Fruit fly (Drosophila melanogaster) whole organism, wandering third instar larva: ENCODE data around the gene CG7430.

Experiments used
- CG9705 ChIP-seq: fragments of 200-800 bp; sonication (Bioruptor generic); optimal IDR thresholded peaks from 2 replicates; lab custom pipeline; 2018; ENCODE audit warnings: missing biosample characterization, mild to moderate bottlenecking, missing genetic modification characterization
- Hr78 ChIP-seq: fragments of >200 bp; optimal IDR thresholded peaks from 2 replicates; lab custom pipeline; 2017; ENCODE audit warnings: missing biosample characterization, missing genetic modification characterization
- Hr83 ChIP-seq: fragments of 200-300 bp; sonication (Bioruptor generic); optimal IDR thresholded peaks from 2 replicates; lab custom pipeline; 2016; ENCODE audit warnings: missing biosample characterization, mild to moderate bottlenecking, missing genetic modification characterization, moderate library complexity; ENCODE audit not compliant: poor library complexity, severe bottlenecking
- dmrt93B ChIP-seq: fragments of 200-800 bp; sonication (Bioruptor generic); optimal IDR thresholded peaks from 2 replicates; lab custom pipeline; 2018; ENCODE audit warnings: missing biosample characterization, mild to moderate bottlenecking, missing genetic modification characterization
- foxo ChIP-seq, 2 experiments: fragments of 200-800 bp; sonication (Bioruptor generic); optimal IDR thresholded peaks; 2 replicates in 1 of 2; 3 replicates in 1 of 2; lab custom pipeline; 2016 to 2017; ENCODE audit warnings: missing biosample characterization in 2 of 2, missing genetic modification characterization in 2 of 2
- pan ChIP-seq: fragments of >200 bp; optimal IDR thresholded peaks from 2 replicates; lab custom pipeline; 2017
- usp ChIP-seq: fragments of >200 bp; optimal IDR thresholded peaks from 2 replicates; lab custom pipeline; 2017; ENCODE audit warnings: missing biosample characterization, missing genetic modification characterization

DNA sequence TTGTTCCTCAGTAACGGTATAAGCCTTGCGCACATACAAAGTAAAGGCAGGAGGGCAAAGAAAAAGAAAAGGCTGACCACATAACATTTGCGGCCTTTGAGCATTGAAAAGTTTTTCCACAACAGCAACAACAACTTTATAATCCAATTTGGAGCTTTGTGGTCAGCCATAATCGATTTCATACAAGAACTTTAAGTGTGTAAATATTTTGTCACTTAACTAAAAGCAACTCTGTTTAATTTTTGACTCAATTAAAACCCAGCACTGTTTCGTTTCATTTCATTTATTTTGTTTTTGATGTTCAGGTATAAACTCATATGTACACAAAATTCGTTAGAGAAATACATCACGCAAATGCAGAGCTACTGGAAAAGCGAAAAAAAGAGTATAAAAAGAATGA is 49.2 kb upstream of the CG7430 start, which contains the start of gene CG42816:
- TF ChIP-seq pan = no peak
- TF ChIP-seq Hr83 (GFP tag; lab: Kevin White, UChicago) = no peak
- no peak for TF ChIP-seq CG9705 (GFP tag; lab: Kevin White, UChicago)
- TF ChIP-seq dmrt93B = no peak
- TF ChIP-seq Hr78 (GFP tag; lab: Kevin White, UChicago) = no peak
- TF ChIP-seq foxo (GFP tag; optimal IDR thresholded peaks at IDR 0.05; lab: Kevin White, UChicago) = no peak
- no peak for TF ChIP-seq usp (GFP tag; lab: Kevin White, UChicago)
